Worm (Caenorhabditis elegans): ENCODE results near the gene F44F4.10.

DNA sequence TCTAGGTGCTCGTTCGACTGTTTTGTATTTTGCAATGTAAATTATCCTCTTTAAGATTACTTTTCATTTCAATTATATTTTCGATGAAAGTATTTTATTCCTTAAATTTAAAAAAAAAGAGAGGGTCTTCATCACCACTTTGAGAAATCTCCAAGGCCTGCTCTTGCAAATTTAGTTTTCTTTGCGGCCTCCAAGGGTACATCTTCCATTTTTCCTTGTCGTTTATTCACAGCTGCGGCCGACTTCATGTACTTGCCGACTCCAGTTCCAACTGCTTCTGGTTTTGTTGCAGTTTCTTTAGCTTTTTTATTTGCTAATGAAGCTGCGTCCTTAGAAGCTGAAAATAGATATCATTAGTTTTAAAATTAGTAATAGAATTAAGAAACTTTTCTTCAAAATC is 46.4 kb downstream of the F44F4.10 start:
- TF ChIP-seq pag-3 (tag; optimal IDR thresholded peaks at IDR 0.05; ENCODE audit: borderline replicate concordance), result no peak
- no peak for TF ChIP-seq unc-42 (tag; optimal IDR thresholded peaks at IDR 0.05)
- no peak for TF ChIP-seq nfya-1 (tag; optimal IDR thresholded peaks at IDR 0.05)
- no peak for TF ChIP-seq ets-4 (tag; optimal IDR thresholded peaks at IDR 0.05)
- no peak for TF ChIP-seq pqm-1 (tag; optimal IDR thresholded peaks at IDR 0.05)
- TF ChIP-seq pat-9 (tag; optimal IDR thresholded peaks at IDR 0.05), result no peak
- no peak for TF ChIP-seq hlh-8 (tag; optimal IDR thresholded peaks at IDR 0.05)
- TF ChIP-seq hlh-13 (GFP tag; optimal IDR thresholded peaks at IDR 0.05), result no peak
- no peak for TF ChIP-seq sox-4 (tag; optimal IDR thresholded peaks at IDR 0.05)
- no peak for TF ChIP-seq ceh-9 (tag; optimal IDR thresholded peaks at IDR 0.05)
- TF ChIP-seq fkh-10 (GFP tag; optimal IDR thresholded peaks at IDR 0.05), result no peak
- no peak for TF ChIP-seq ttx-3 (tag; optimal IDR thresholded peaks at IDR 0.05)
